Worm (Caenorhabditis elegans) whole organism, L2 larva: ENCODE results near the gene F56D6.8.

Experiments
- F13H6.1 ChIP-seq: sonication (generic microtip); optimal IDR thresholded peaks from 2 replicates; lab custom pipeline; 2016; ENCODE audit warnings: missing genetic modification characterization, missing compliant biosample characterization
- R02D3.7 ChIP-seq: fragments of 150-350 bp; optimal IDR thresholded peaks from 2 replicates; lab custom pipeline; 2014; ENCODE audit warnings: missing biosample characterization, missing genetic modification characterization
- Y55F3AM.14 ChIP-seq: fragments of 200-800 bp; sonication (Bioruptor generic); optimal IDR thresholded peaks from 2 replicates; lab custom pipeline; 2018; ENCODE audit warnings: mild to moderate bottlenecking, missing genetic modification characterization, missing compliant biosample characterization
- ZK546.5 ChIP-seq: sonication (generic microtip); optimal IDR thresholded peaks from 2 replicates; lab custom pipeline; 2017; ENCODE audit warnings: missing biosample characterization, missing genetic modification characterization
- alr-1 ChIP-seq: fragments of 150-350 bp; optimal IDR thresholded peaks from 2 replicates; lab custom pipeline; 2014; ENCODE audit warnings: missing biosample characterization, missing genetic modification characterization
- blmp-1 ChIP-seq: sonication (generic microtip); optimal IDR thresholded peaks from 2 replicates; lab custom pipeline; 2017; ENCODE audit warnings: missing genetic modification characterization, mild to moderate bottlenecking, missing compliant biosample characterization, antibody characterized with exemption, moderate library complexity; ENCODE audit not compliant: insufficient read depth
- ceh-16 ChIP-seq: fragments of 150-350 bp; optimal IDR thresholded peaks from 2 replicates; lab custom pipeline; 2014; ENCODE audit warnings: missing biosample characterization, missing genetic modification characterization
- ceh-82 ChIP-seq: fragments of 150-350 bp; optimal IDR thresholded peaks from 2 replicates; lab custom pipeline; 2014; ENCODE audit warnings: missing biosample characterization, missing genetic modification characterization
- crh-2 ChIP-seq: sonication (generic microtip); optimal IDR thresholded peaks from 2 replicates; lab custom pipeline; 2017; ENCODE audit warnings: missing biosample characterization, missing genetic modification characterization
- dmd-4 ChIP-seq: sonication (generic microtip); optimal IDR thresholded peaks from 2 replicates; lab custom pipeline; 2017; ENCODE audit warnings: missing biosample characterization, missing genetic modification characterization
- elt-1 ChIP-seq: fragments of 150-350 bp; optimal IDR thresholded peaks from 2 replicates; lab custom pipeline; 2014; ENCODE audit warnings: missing biosample characterization, missing genetic modification characterization
- elt-3 ChIP-seq: sonication (generic microtip); optimal IDR thresholded peaks from 2 replicates; lab custom pipeline; 2017; ENCODE audit warnings: missing biosample characterization, missing genetic modification characterization
- fos-1 ChIP-seq: fragments of 150-350 bp; optimal IDR thresholded peaks from 2 replicates; lab custom pipeline; 2014; ENCODE audit warnings: missing biosample characterization, missing genetic modification characterization
- gmeb-1 ChIP-seq: fragments of 150-350 bp; optimal IDR thresholded peaks from 2 replicates; lab custom pipeline; 2014; ENCODE audit warnings: missing biosample characterization, missing genetic modification characterization
- lin-11 ChIP-seq: fragments of 150-350 bp; sonication (generic microtip); optimal IDR thresholded peaks from 2 replicates; lab custom pipeline; 2014; ENCODE audit warnings: missing biosample characterization, missing genetic modification characterization, inconsistent platforms, mixed read lengths
- lin-13 ChIP-seq: fragments of 150-350 bp; optimal IDR thresholded peaks from 2 replicates; lab custom pipeline; 2014; ENCODE audit warnings: missing biosample characterization, missing genetic modification reagents, missing genetic modification characterization
- lin-39 ChIP-seq: fragments of 150-350 bp; optimal IDR thresholded peaks from 2 replicates; lab custom pipeline; 2014; ENCODE audit warnings: missing biosample characterization, missing genetic modification reagents, missing genetic modification characterization
- lsy-2 ChIP-seq, 2 experiments: fragments of 150-350 bp in 1 of 2; sonication (generic microtip) in 1 of 2; optimal IDR thresholded peaks; 2 replicates each; lab custom pipeline; 2014 to 2017; ENCODE audit warnings: missing biosample characterization in 2 of 2, missing genetic modification characterization in 2 of 2
- mab-5 ChIP-seq: fragments of 150-350 bp; optimal IDR thresholded peaks from 2 replicates; lab custom pipeline; 2014; ENCODE audit warnings: missing biosample characterization, missing genetic modification characterization
- mbf-1 ChIP-seq: sonication (generic microtip); optimal IDR thresholded peaks from 2 replicates; lab custom pipeline; 2017; ENCODE audit warnings: missing biosample characterization, missing genetic modification characterization
- nhr-10 ChIP-seq: sonication (generic microtip); optimal IDR thresholded peaks from 2 replicates; lab custom pipeline; 2017; ENCODE audit warnings: missing biosample characterization, missing genetic modification characterization
- nhr-11 ChIP-seq: fragments of 150-350 bp; optimal IDR thresholded peaks from 2 replicates; lab custom pipeline; 2014; ENCODE audit warnings: missing biosample characterization, missing genetic modification characterization
- nhr-129 ChIP-seq: fragments of 150-350 bp; optimal IDR thresholded peaks from 2 replicates; lab custom pipeline; 2014; ENCODE audit warnings: missing biosample characterization, missing genetic modification characterization
- nhr-21 ChIP-seq: fragments of 150-350 bp; optimal IDR thresholded peaks from 2 replicates; lab custom pipeline; 2014; ENCODE audit warnings: missing biosample characterization, missing genetic modification characterization
- nhr-23 ChIP-seq: fragments of 150-350 bp; optimal IDR thresholded peaks from 2 replicates; lab custom pipeline; 2014; ENCODE audit warnings: missing biosample characterization, missing genetic modification reagents, missing genetic modification characterization
- nhr-25 ChIP-seq: fragments of 150-350 bp; sonication (generic microtip); optimal IDR thresholded peaks from 3 replicates; lab custom pipeline; 2014; ENCODE audit warnings: missing biosample characterization, missing genetic modification characterization
- nhr-6 ChIP-seq: fragments of 150-350 bp; optimal IDR thresholded peaks from 2 replicates; lab custom pipeline; 2014; ENCODE audit warnings: missing biosample characterization, missing genetic modification characterization
- nhr-77 ChIP-seq: fragments of 150-350 bp; optimal IDR thresholded peaks from 2 replicates; lab custom pipeline; 2014; ENCODE audit warnings: missing biosample characterization, missing genetic modification characterization
- peb-1 ChIP-seq: fragments of 150-350 bp; optimal IDR thresholded peaks from 2 replicates; lab custom pipeline; 2014; ENCODE audit warnings: missing biosample characterization, missing genetic modification characterization
- sem-4 ChIP-seq: fragments of 150-350 bp; optimal IDR thresholded peaks from 2 replicates; lab custom pipeline; 2014; ENCODE audit warnings: missing biosample characterization, missing genetic modification reagents, missing genetic modification characterization
- skn-1 ChIP-seq: sonication (generic microtip); optimal IDR thresholded peaks from 2 replicates; lab custom pipeline; 2017; ENCODE audit warnings: missing biosample characterization, missing genetic modification characterization
- sma-3 ChIP-seq: sonication (generic microtip); optimal IDR thresholded peaks from 2 replicates; lab custom pipeline; 2016; ENCODE audit warnings: missing genetic modification reagents, missing genetic modification characterization, missing compliant biosample characterization
- sma-9 ChIP-seq, 2 experiments: fragments of 150-350 bp in 1 of 2; sonication (generic microtip) in 1 of 2; optimal IDR thresholded peaks; 2 replicates each; lab custom pipeline; 2014 to 2016; ENCODE audit warnings: missing genetic modification characterization in 2 of 2, mild to moderate bottlenecking in 1 of 2, missing biosample characterization in 1 of 2, missing compliant biosample characterization in 1 of 2, missing genetic modification reagents in 1 of 2, moderate library complexity in 1 of 2
- snpc-4 ChIP-seq: fragments of 150-350 bp; optimal IDR thresholded peaks from 2 replicates; lab custom pipeline; 2014; ENCODE audit warnings: missing biosample characterization, missing genetic modification characterization
- unc-39 ChIP-seq: fragments of 150-350 bp; optimal IDR thresholded peaks from 2 replicates; lab custom pipeline; 2014; ENCODE audit warnings: missing biosample characterization, missing genetic modification characterization
- unc-55 ChIP-seq: fragments of 150-350 bp; sonication (generic microtip); optimal IDR thresholded peaks from 3 replicates; lab custom pipeline; 2014; ENCODE audit warnings: missing biosample characterization, missing genetic modification reagents, missing genetic modification characterization
- zag-1 ChIP-seq: fragments of 150-350 bp; optimal IDR thresholded peaks from 2 replicates; lab custom pipeline; 2014; ENCODE audit warnings: missing biosample characterization, missing genetic modification characterization
- ztf-11 ChIP-seq: sonication (generic microtip); optimal IDR thresholded peaks from 2 replicates; lab custom pipeline; 2017; ENCODE audit warnings: missing biosample characterization, missing genetic modification characterization
- ztf-4 ChIP-seq: fragments of 150-350 bp; optimal IDR thresholded peaks from 2 replicates; lab custom pipeline; 2014; ENCODE audit warnings: missing biosample characterization, missing genetic modification characterization

The F56D6.8 gene

DNA sequence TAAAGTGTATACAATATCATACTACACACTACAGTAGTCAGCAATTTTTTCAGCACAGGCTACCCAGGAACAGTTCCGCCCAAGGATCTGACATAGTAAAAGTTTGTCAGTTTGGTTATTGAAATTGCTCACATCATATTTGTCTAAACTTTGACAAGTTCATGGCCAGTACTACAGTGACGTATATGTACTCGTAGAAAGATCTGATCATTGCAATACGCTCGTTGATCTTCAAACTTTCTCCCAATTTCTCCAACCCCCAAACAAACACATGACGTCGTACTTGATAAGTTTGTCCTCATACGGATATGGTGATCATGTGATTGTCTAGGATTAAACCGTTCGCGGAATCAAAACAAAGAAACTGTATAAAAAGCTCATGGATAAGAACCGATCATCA, 540 bp upstream of the F56D6.8 start, which contains the start of gene dct-8:
dct-8 (plus strand) TSS at position 301 of the 400 bp plus-strand sequence.
- TF ChIP-seq sma-3 (GFP tag; lab: Kevin White, UChicago) (no peak), zag-1 (tag; lab: Kevin White, UChicago) (no peak), unc-39 (tag; lab: Kevin White, UChicago) (no peak), nhr-25 (tag; lab: Kevin White, UChicago) (no peak), unc-55 (GFP tag; lab: Kevin White, UChicago) (no peak), gmeb-1 (tag; lab: Kevin White, UChicago) (no peak), peb-1 (tag; lab: Kevin White, UChicago) (no peak), lin-39 (tag; lab: Kevin White, UChicago) (no peak), alr-1 (no peak), ceh-82 (tag; lab: Kevin White, UChicago) (no peak), R02D3.7 (tag; lab: Kevin White, UChicago) (no peak), ceh-16 (tag; lab: Kevin White, UChicago) (no peak), nhr-23 (tag; lab: Kevin White, UChicago) (no peak), ZK546.5 (tag; lab: Kevin White, UChicago) (no peak), Y55F3AM.14 (GFP tag; lab: Kevin White, UChicago) (no peak)

DNA sequence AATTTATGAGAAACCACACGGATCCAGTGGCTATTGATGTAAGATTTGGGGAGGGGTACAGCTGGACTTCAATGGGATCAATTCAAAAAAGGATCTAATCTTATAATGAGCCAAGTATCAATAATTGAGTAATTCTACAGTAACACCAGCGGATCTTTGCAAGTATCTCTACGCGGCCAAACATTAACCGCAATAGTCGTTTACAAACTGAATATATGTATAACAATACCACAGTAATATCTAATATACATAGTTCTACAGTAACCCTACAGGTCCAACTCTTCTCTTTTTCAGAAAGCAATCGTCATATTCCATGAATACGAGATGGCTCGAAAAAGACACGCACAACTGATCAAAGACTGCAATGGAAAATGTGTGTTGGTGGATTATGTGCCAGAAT, 2.2 kb downstream of the F56D6.8 start, which contains the start of gene F56D6.9:
F56D6.9 (plus strand) TSS at position 301 of the 400 bp plus-strand sequence.
- TF ChIP-seq ztf-11 (tag; lab: Kevin White, UChicago) (no peak), ZK546.5 (tag; lab: Kevin White, UChicago) (no peak), gmeb-1 (tag; lab: Kevin White, UChicago) (no peak), elt-1 (tag; lab: Kevin White, UChicago) (no peak), nhr-6 (tag; lab: Kevin White, UChicago) (no peak), skn-1 (no peak), elt-3 (no peak)

DNA sequence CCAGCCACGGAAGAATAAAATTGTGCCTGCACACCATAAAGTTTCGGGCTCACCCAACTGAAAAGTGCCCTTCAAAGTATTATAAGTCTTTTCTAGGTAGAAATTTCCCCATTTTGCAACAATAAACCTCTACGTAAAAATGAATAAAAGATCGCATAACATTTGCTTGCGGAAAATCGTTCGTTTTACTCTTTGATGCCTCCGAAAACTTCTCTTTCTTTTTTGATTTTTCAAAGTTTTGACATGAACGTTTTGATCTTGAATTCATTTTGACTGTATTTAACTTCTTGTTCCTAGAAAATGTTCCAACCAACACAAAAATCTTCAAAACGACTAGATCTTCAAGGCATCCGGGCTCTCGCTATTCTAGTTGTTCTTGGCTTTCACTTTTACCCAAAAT, 5.3 kb downstream of the F56D6.8 start, which contains the start of gene oac-21:
oac-21 (plus strand) TSS at position 301 of the 400 bp plus-strand sequence.
- TF ChIP-seq R02D3.7 (tag; lab: Kevin White, UChicago): no peak
- no peak for TF ChIP-seq snpc-4 (tag; lab: Kevin White, UChicago)
- TF ChIP-seq ceh-16 (tag; lab: Kevin White, UChicago): no peak
- TF ChIP-seq peb-1 (tag; lab: Kevin White, UChicago): no peak
- no peak for TF ChIP-seq lsy-2 (tag; optimal IDR thresholded peaks at IDR 0.05; lab: Kevin White, UChicago)
- TF ChIP-seq nhr-11 (tag; lab: Kevin White, UChicago): no peak
- TF ChIP-seq lin-11 (tag; lab: Kevin White, UChicago): no peak
- TF ChIP-seq mbf-1 (tag; lab: Kevin White, UChicago): no peak
- TF ChIP-seq ceh-82 (tag; lab: Kevin White, UChicago): no peak
- TF ChIP-seq skn-1: no peak
- TF ChIP-seq unc-55 (GFP tag; lab: Kevin White, UChicago): no peak
- TF ChIP-seq mab-5 (tag; lab: Kevin White, UChicago): no peak
- no peak for TF ChIP-seq unc-39 (tag; lab: Kevin White, UChicago)
- TF ChIP-seq blmp-1 (tag; lab: Kevin White, UChicago): no peak
- no peak for TF ChIP-seq nhr-21
- TF ChIP-seq ztf-11 (tag; lab: Kevin White, UChicago): no peak
- TF ChIP-seq crh-2: no peak
- TF ChIP-seq sma-9 (GFP tag; optimal IDR thresholded peaks at IDR 0.05; lab: Kevin White, UChicago): no peak
- no peak for TF ChIP-seq sma-9 (tag; optimal IDR thresholded peaks at IDR 0.05; lab: Kevin White, UChicago)
- TF ChIP-seq nhr-6 (tag; lab: Kevin White, UChicago): no peak
- no peak for TF ChIP-seq nhr-10

DNA sequence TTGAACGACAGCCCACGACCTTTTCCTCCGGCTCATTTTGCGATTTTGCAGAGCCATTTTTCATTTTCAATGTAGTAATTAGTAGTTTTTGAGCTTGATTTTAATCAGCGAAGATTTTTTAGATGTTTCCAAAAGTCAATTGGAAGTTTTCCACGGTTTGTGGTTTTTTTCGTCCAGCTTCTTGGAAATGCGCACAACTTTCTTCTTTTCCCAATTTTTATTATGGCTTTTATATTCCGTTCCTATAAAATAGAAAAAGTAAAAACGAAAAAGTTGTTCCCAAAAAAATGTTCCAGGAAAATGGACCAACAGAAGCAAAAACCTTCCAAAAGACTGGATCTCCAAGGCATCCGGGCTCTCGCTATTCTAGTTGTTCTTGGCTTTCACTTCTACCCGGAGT, 8.9 kb downstream of the F56D6.8 start, which contains the start of gene oac-22:
oac-22 (plus strand) TSS at position 301 of the 400 bp plus-strand sequence.
- TF ChIP-seq dmd-4 (tag; lab: Kevin White, UChicago) (no peak), nhr-6 (tag; lab: Kevin White, UChicago) (no peak), skn-1 (no peak), nhr-25 (tag; lab: Kevin White, UChicago) (no peak), zag-1 (tag; lab: Kevin White, UChicago) (no peak), alr-1 (no peak), gmeb-1 (tag; lab: Kevin White, UChicago) (no peak), blmp-1 (tag; lab: Kevin White, UChicago) (no peak), F13H6.1 (tag; lab: Kevin White, UChicago) (no peak), fos-1 (no peak), elt-1 (tag; lab: Kevin White, UChicago) (no peak), nhr-10 (no peak), nhr-77 (tag; lab: Kevin White, UChicago) (no peak), ztf-4 (tag; lab: Kevin White, UChicago) (no peak), lsy-2 (tag; optimal IDR thresholded peaks at IDR 0.05; lab: Kevin White, UChicago) (no peak), sma-3 (GFP tag; lab: Kevin White, UChicago) (no peak), nhr-129 (tag; lab: Kevin White, UChicago) (no peak), lin-13 (no peak), sem-4 (tag; lab: Kevin White, UChicago) (no peak)
